Fruit fly (Drosophila melanogaster) whole organism, adult: ENCODE results near the gene LysP.

Experiments
- CG11617 ChIP-seq: fragments of 200-800 bp; sonication (Bioruptor generic); optimal IDR thresholded peaks from 2 replicates; lab custom pipeline; 2017; ENCODE audit warnings: mild to moderate bottlenecking, missing biosample characterization, missing genetic modification reagents, missing genetic modification characterization
- CG12768 ChIP-seq: fragments of 200-800 bp; sonication (Bioruptor generic); optimal IDR thresholded peaks from 2 replicates; lab custom pipeline; 2017; ENCODE audit warnings: missing biosample characterization, missing genetic modification characterization, mild to moderate bottlenecking, moderate library complexity, missing genetic modification reagents
- CG14711 ChIP-seq: fragments of 200-800 bp; sonication (Bioruptor generic); optimal IDR thresholded peaks from 2 replicates; lab custom pipeline; 2018; ENCODE audit warnings: missing biosample characterization, mild to moderate bottlenecking, missing genetic modification characterization, moderate library complexity
- CG1620 ChIP-seq: fragments of 200-800 bp; sonication (Bioruptor generic); optimal IDR thresholded peaks from 2 replicates; lab custom pipeline; 2016; ENCODE audit warnings: missing biosample characterization, missing genetic modification characterization
- CG33017 ChIP-seq: fragments of 200-800 bp; sonication (Bioruptor generic); optimal IDR thresholded peaks from 2 replicates; lab custom pipeline; 2018; ENCODE audit warnings: missing biosample characterization, mild to moderate bottlenecking, missing genetic modification characterization, moderate library complexity
- CG5204 ChIP-seq: fragments of 200-800 bp; sonication (Bioruptor generic); optimal IDR thresholded peaks from 2 replicates; lab custom pipeline; 2016; ENCODE audit warnings: missing biosample characterization, missing genetic modification characterization
- CG7045 ChIP-seq: fragments of 200-800 bp; sonication (Bioruptor generic); optimal IDR thresholded peaks from 2 replicates; lab custom pipeline; 2017; ENCODE audit warnings: missing biosample characterization, mild to moderate bottlenecking, missing genetic modification characterization
- CG7101 ChIP-seq: fragments of 200-800 bp; sonication (Bioruptor generic); optimal IDR thresholded peaks from 2 replicates; lab custom pipeline; 2018; ENCODE audit warnings: missing biosample characterization, mild to moderate bottlenecking, missing genetic modification characterization, moderate library complexity
- Clk ChIP-seq: fragments of 200-800 bp; sonication (Bioruptor generic); optimal IDR thresholded peaks from 2 replicates; lab custom pipeline; 2017; ENCODE audit warnings: missing biosample characterization, missing genetic modification characterization
- Crg-1 ChIP-seq: fragments of 200-800 bp; sonication (Bioruptor generic); optimal IDR thresholded peaks from 2 replicates; lab custom pipeline; 2016; ENCODE audit warnings: missing biosample characterization, missing genetic modification characterization
- Hr96 ChIP-seq: fragments of 200-800 bp; sonication (Bioruptor generic); optimal IDR thresholded peaks from 2 replicates; lab custom pipeline; 2016; ENCODE audit warnings: missing biosample characterization, missing genetic modification characterization
- Mnt ChIP-seq: fragments of 200-800 bp; sonication (Bioruptor generic); optimal IDR thresholded peaks from 2 replicates; lab custom pipeline; 2016; ENCODE audit warnings: missing biosample characterization, mild to moderate bottlenecking, missing genetic modification characterization
- bab1 ChIP-seq: fragments of 200-800 bp; sonication (Bioruptor generic); optimal IDR thresholded peaks from 3 replicates; lab custom pipeline; 2019; ENCODE audit warnings: missing biosample characterization, mild to moderate bottlenecking, missing genetic modification characterization, moderate library complexity
- cic ChIP-seq: fragments of 200-800 bp; sonication (Bioruptor generic); optimal IDR thresholded peaks from 2 replicates; lab custom pipeline; 2017; ENCODE audit warnings: missing biosample characterization, mild to moderate bottlenecking, missing genetic modification characterization, moderate library complexity
- cnc ChIP-seq, 2 experiments: fragments of >200 bp; optimal IDR thresholded peaks; 2 replicates each; lab custom pipeline; 2017
- kay ChIP-seq: fragments of 200-800 bp; sonication (Bioruptor generic); peaks from one replicate; lab custom pipeline; 2016; ENCODE audit warnings: missing biosample characterization, missing genetic modification characterization, borderline replicate concordance
- ovo ChIP-seq: fragments of 200-800 bp; sonication (Bioruptor generic); optimal IDR thresholded peaks from 2 replicates; lab custom pipeline; 2016; ENCODE audit warnings: missing biosample characterization, missing genetic modification characterization
- pad ChIP-seq: fragments of 200-800 bp; sonication (Bioruptor generic); optimal IDR thresholded peaks from 3 replicates; lab custom pipeline; 2017; ENCODE audit warnings: missing biosample characterization, missing genetic modification characterization, mild to moderate bottlenecking, moderate library complexity, missing genetic modification reagents
- tj ChIP-seq: fragments of 200-800 bp; sonication (Bioruptor generic); optimal IDR thresholded peaks from 3 replicates; lab custom pipeline; 2017; ENCODE audit warnings: missing biosample characterization, mild to moderate bottlenecking, missing genetic modification characterization, moderate library complexity
- toe ChIP-seq: fragments of 200-800 bp; sonication (Bioruptor generic); optimal IDR thresholded peaks from 2 replicates; lab custom pipeline; 2016; ENCODE audit warnings: missing biosample characterization, missing genetic modification characterization

Gene LysP

dm6 chr3L:1206682-1207421 lies 11.6 kb downstream of the LysP start, which contains the start of gene LysB:
LysB (plus strand) TSS chr3L:1207371.
- TF ChIP-seq Hr96 (GFP tag; lab: Kevin White, UChicago) (no peak), CG1620 (GFP tag; lab: Kevin White, UChicago) (no peak), Clk (GFP tag; lab: Kevin White, UChicago) (no peak), cic (GFP tag; lab: Kevin White, UChicago) (no peak), Mnt (GFP tag; lab: Kevin White, UChicago) (no peak), CG11617 (no peak), bab1 (no peak), tj (no peak), CG7101 (tag; lab: Kevin White, UChicago) (no peak), CG7045 (no peak)

dm6 chr3L:1204674-1205547 lies 13.6 kb downstream of the LysP start, which contains the start of gene CG9119:
CG9119 (minus strand) TSS chr3L:1204795.
- TF ChIP-seq tj, result peak; percentile 44
- peak; percentile 79 for TF ChIP-seq CG11617
- peak; percentile 24 for TF ChIP-seq CG14711
- TF ChIP-seq CG7101 (tag; lab: Kevin White, UChicago), result peak; percentile 63
- TF ChIP-seq Crg-1 (GFP tag; lab: Kevin White, UChicago), result peak; percentile 9
- TF ChIP-seq cnc (optimal IDR thresholded peaks at IDR 0.05; lab: Kevin White, UChicago), result no peak
- TF ChIP-seq Hr96 (GFP tag; lab: Kevin White, UChicago), result peak; percentile 84
- TF ChIP-seq bab1, result no peak
- no peak for TF ChIP-seq kay (GFP tag; lab: Kevin White, UChicago)
- TF ChIP-seq toe, result peak; percentile 70
- TF ChIP-seq CG5204 (GFP tag; lab: Kevin White, UChicago), result peak; percentile 85
- TF ChIP-seq CG1620 (GFP tag; lab: Kevin White, UChicago), result no peak
- TF ChIP-seq CG33017 (tag; lab: Kevin White, UChicago), result peak; percentile 72
- peak; percentile 78 for TF ChIP-seq Clk (GFP tag; lab: Kevin White, UChicago)
- TF ChIP-seq cic (GFP tag; lab: Kevin White, UChicago), result peak; percentile 11
- TF ChIP-seq CG7045, result peak; percentile 77
- no peak for TF ChIP-seq ovo
- peak; percentile 55 for TF ChIP-seq pad (GFP tag; lab: Kevin White, UChicago)
- peak; percentile 78 for TF ChIP-seq CG12768
- peak; percentile 22 for TF ChIP-seq Mnt (GFP tag; lab: Kevin White, UChicago)

dm6 chr3L:1203855-1204431 lies 14.6 kb downstream of the LysP start:
- TF ChIP-seq bab1 (no peak), CG11617 (no peak), CG14711 (no peak), Mnt (GFP tag; lab: Kevin White, UChicago) (no peak), cic (GFP tag; lab: Kevin White, UChicago) (no peak), CG5204 (GFP tag; lab: Kevin White, UChicago) (no peak), tj (no peak), CG33017 (tag; lab: Kevin White, UChicago) (no peak), kay (GFP tag; lab: Kevin White, UChicago) (no peak)

- no peak for TF ChIP-seq CG11617
- peak; percentile 51 for TF ChIP-seq cic (GFP tag; lab: Kevin White, UChicago)
Observed at dm6 chr3L:1202588-1203195, 15.8 kb downstream of the LysP start, which contains the start of gene meep. meep (minus strand) TSS chr3L:1203036.

- TF ChIP-seq Hr96 (GFP tag; lab: Kevin White, UChicago) (no peak), CG7045 (no peak), CG1620 (GFP tag; lab: Kevin White, UChicago) (no peak)
Observed at dm6 chr3L:1200357-1201051, 18.0 kb downstream of the LysP start, which contains the start of gene mwh. mwh (plus strand) TSS chr3L:1200786.
